Worm (Caenorhabditis elegans): ENCODE measurements around the gene B0250.5.

Gene B0250.5

ce11 chrV:20485285-20485684 lies 8.4 kb upstream of the B0250.5 start, which contains the start of gene dhcr-7:
dhcr-7 (minus strand) TSS chrV:20485385.
- TF ChIP-seq ets-7 (tag; optimal IDR thresholded peaks at IDR 0.05) (no peak), tbx-37 (GFP tag; conservative IDR thresholded peaks at IDR 0.05) (no peak), F13C5.2 (tag; optimal IDR thresholded peaks at IDR 0.05) (no peak), hmbx-1 (tag; optimal IDR thresholded peaks at IDR 0.05) (no peak), tbx-11 (GFP tag; IDR thresholded peaks at IDR 0.05) (no peak), hmg-4 (GFP tag; optimal IDR thresholded peaks at IDR 0.05) (no peak), ama-1 (optimal IDR thresholded peaks at IDR 0.05) (no peak), flt-1 (GFP tag; IDR thresholded peaks at IDR 0.05) (no peak), scrt-1 (GFP tag; IDR thresholded peaks at IDR 0.05) (no peak), pes-1 (GFP tag; IDR thresholded peaks at IDR 0.05) (no peak), ceh-13 (GFP tag; optimal IDR thresholded peaks at IDR 0.05) (no peak), aly-1 (tag; optimal IDR thresholded peaks at IDR 0.05) (no peak), B0310.2 (tag; optimal IDR thresholded peaks at IDR 0.05) (no peak)

DNA sequence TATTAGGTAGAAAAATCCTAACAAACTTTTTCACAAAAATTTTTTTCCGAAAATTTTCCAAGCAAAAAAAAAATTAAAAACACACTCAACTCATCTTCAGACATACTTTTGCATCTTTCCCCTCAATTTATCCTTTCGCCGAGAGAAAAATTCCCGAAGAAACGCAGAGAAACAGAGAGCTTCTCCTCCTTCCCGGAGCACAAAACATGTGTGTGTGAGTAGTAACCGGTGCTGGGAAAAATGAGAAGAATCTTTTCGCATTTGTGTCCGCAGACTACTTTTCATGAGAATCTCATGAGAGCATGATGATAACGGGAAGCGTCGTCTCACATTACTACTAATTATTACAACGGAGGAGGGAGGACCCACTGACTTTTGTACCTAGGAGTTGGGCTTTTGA lies 7.2 kb upstream of the B0250.5 start:
- TF ChIP-seq scrt-1 (GFP tag; IDR thresholded peaks at IDR 0.05) (no peak), hmg-4 (GFP tag; optimal IDR thresholded peaks at IDR 0.05) (no peak), ama-1 (optimal IDR thresholded peaks at IDR 0.05) (no peak), flt-1 (GFP tag; IDR thresholded peaks at IDR 0.05) (no peak), F13C5.2 (tag; optimal IDR thresholded peaks at IDR 0.05) (no peak), tbx-37 (GFP tag; conservative IDR thresholded peaks at IDR 0.05) (no peak), B0310.2 (tag; optimal IDR thresholded peaks at IDR 0.05) (no peak), tbx-11 (GFP tag; IDR thresholded peaks at IDR 0.05) (no peak), hmbx-1 (tag; optimal IDR thresholded peaks at IDR 0.05) (no peak), aly-1 (tag; optimal IDR thresholded peaks at IDR 0.05) (no peak)

ce11 chrV:20489102-20489501 lies 4.6 kb upstream of the B0250.5 start, which contains the start of gene srbc-78:
srbc-78 (minus strand) TSS chrV:20489202.
- no peak for TF ChIP-seq ceh-36 (tag; optimal IDR thresholded peaks at IDR 0.05)
- TF ChIP-seq ceh-13 (GFP tag; optimal IDR thresholded peaks at IDR 0.05): no peak
- no peak for TF ChIP-seq hmg-4 (GFP tag; optimal IDR thresholded peaks at IDR 0.05)
- TF ChIP-seq flt-1 (GFP tag; IDR thresholded peaks at IDR 0.05): no peak
- TF ChIP-seq tra-4 (tag; optimal IDR thresholded peaks at IDR 0.05): no peak
- no peak for TF ChIP-seq tbx-11 (GFP tag; IDR thresholded peaks at IDR 0.05)
- TF ChIP-seq sea-1 (GFP tag; conservative IDR thresholded peaks at IDR 0.05): no peak
- TF ChIP-seq tbx-37 (GFP tag; conservative IDR thresholded peaks at IDR 0.05): no peak
- TF ChIP-seq ets-7 (tag; optimal IDR thresholded peaks at IDR 0.05): no peak
- no peak for TF ChIP-seq ama-1 (optimal IDR thresholded peaks at IDR 0.05)
- no peak for TF ChIP-seq B0310.2 (tag; optimal IDR thresholded peaks at IDR 0.05)
- TF ChIP-seq hnd-1 (tag; optimal IDR thresholded peaks at IDR 0.05): no peak
- TF ChIP-seq F13C5.2 (tag; optimal IDR thresholded peaks at IDR 0.05): no peak
- no peak for TF ChIP-seq scrt-1 (GFP tag; IDR thresholded peaks at IDR 0.05)
- TF ChIP-seq aly-1 (tag; optimal IDR thresholded peaks at IDR 0.05): no peak
- TF ChIP-seq hmbx-1 (tag; optimal IDR thresholded peaks at IDR 0.05): no peak
- no peak for TF ChIP-seq pes-1 (GFP tag; IDR thresholded peaks at IDR 0.05)

- no peak for TF ChIP-seq hmbx-1 (tag; optimal IDR thresholded peaks at IDR 0.05)
- TF ChIP-seq flt-1 (GFP tag; IDR thresholded peaks at IDR 0.05): no peak
- TF ChIP-seq tbx-37 (GFP tag; conservative IDR thresholded peaks at IDR 0.05): no peak
- no peak for TF ChIP-seq B0310.2 (tag; optimal IDR thresholded peaks at IDR 0.05)
- TF ChIP-seq aly-1 (tag; optimal IDR thresholded peaks at IDR 0.05): no peak
- no peak for TF ChIP-seq scrt-1 (GFP tag; IDR thresholded peaks at IDR 0.05)
- no peak for TF ChIP-seq tbx-11 (GFP tag; IDR thresholded peaks at IDR 0.05)
- no peak for TF ChIP-seq hmg-4 (GFP tag; optimal IDR thresholded peaks at IDR 0.05)
- TF ChIP-seq ceh-13 (GFP tag; optimal IDR thresholded peaks at IDR 0.05): no peak
- no peak for TF ChIP-seq ama-1 (optimal IDR thresholded peaks at IDR 0.05)
- no peak for TF ChIP-seq tra-4 (tag; optimal IDR thresholded peaks at IDR 0.05)
- TF ChIP-seq ceh-36 (tag; optimal IDR thresholded peaks at IDR 0.05): no peak
- no peak for TF ChIP-seq pes-1 (GFP tag; IDR thresholded peaks at IDR 0.05)
- TF ChIP-seq ets-7 (tag; optimal IDR thresholded peaks at IDR 0.05): no peak
- no peak for TF ChIP-seq F13C5.2 (tag; optimal IDR thresholded peaks at IDR 0.05)
- TF ChIP-seq sea-1 (GFP tag; conservative IDR thresholded peaks at IDR 0.05): no peak
- no peak for TF ChIP-seq hnd-1 (tag; optimal IDR thresholded peaks at IDR 0.05)
Observed at ce11 chrV:20492385-20492784, 1.3 kb upstream of the B0250.5 start, which contains the start of gene srbc-79. srbc-79 (minus strand) TSS chrV:20492485.

DNA sequence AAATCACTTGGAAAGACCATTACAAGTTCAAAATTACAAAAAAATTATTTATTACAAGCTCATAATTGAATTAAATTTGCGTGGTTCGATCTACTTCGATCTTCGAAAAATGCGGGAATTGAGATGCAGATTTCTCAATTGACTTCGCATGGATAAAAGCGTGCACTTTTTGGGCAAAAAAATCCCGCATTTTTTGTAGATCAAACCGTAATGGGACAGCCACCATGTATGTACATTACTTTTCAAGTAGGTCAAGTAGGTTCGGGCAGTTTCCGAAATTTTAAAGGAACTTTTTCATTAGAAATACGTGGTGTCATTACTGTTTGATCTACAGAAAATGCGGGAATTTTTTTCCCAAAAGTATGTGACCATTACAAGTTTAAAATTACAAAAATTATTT lies 3.8 kb downstream of the B0250.5 start:
- TF ChIP-seq F13C5.2 (tag; optimal IDR thresholded peaks at IDR 0.05): no peak
- TF ChIP-seq aly-1 (tag; optimal IDR thresholded peaks at IDR 0.05): no peak
- TF ChIP-seq ceh-13 (GFP tag; optimal IDR thresholded peaks at IDR 0.05): no peak
- TF ChIP-seq tbx-11 (GFP tag; IDR thresholded peaks at IDR 0.05): no peak
- TF ChIP-seq flt-1 (GFP tag; IDR thresholded peaks at IDR 0.05): no peak
- no peak for TF ChIP-seq tbx-37 (GFP tag; conservative IDR thresholded peaks at IDR 0.05)
- TF ChIP-seq scrt-1 (GFP tag; IDR thresholded peaks at IDR 0.05): no peak
- TF ChIP-seq hnd-1 (tag; optimal IDR thresholded peaks at IDR 0.05): no peak
- TF ChIP-seq B0310.2 (tag; optimal IDR thresholded peaks at IDR 0.05): no peak
- no peak for TF ChIP-seq tra-4 (tag; optimal IDR thresholded peaks at IDR 0.05)
- TF ChIP-seq hmbx-1 (tag; optimal IDR thresholded peaks at IDR 0.05): no peak
- no peak for TF ChIP-seq pes-1 (GFP tag; IDR thresholded peaks at IDR 0.05)

- no peak for TF ChIP-seq aly-1 (tag; optimal IDR thresholded peaks at IDR 0.05)
- TF ChIP-seq hmg-4 (GFP tag; optimal IDR thresholded peaks at IDR 0.05): no peak
- TF ChIP-seq hnd-1 (tag; optimal IDR thresholded peaks at IDR 0.05): no peak
- no peak for TF ChIP-seq ets-7 (tag; optimal IDR thresholded peaks at IDR 0.05)
- TF ChIP-seq sea-1 (GFP tag; conservative IDR thresholded peaks at IDR 0.05): no peak
- no peak for TF ChIP-seq tbx-37 (GFP tag; conservative IDR thresholded peaks at IDR 0.05)
- TF ChIP-seq pes-1 (GFP tag; IDR thresholded peaks at IDR 0.05): no peak
- TF ChIP-seq tra-4 (tag; optimal IDR thresholded peaks at IDR 0.05): no peak
- no peak for TF ChIP-seq scrt-1 (GFP tag; IDR thresholded peaks at IDR 0.05)
- TF ChIP-seq hmbx-1 (tag; optimal IDR thresholded peaks at IDR 0.05): no peak
Observed at ce11 chrV:20498980-20499379, 5.3 kb downstream of the B0250.5 start, which contains the start of gene dct-16. dct-16 (minus strand) TSS chrV:20499057.

- TF ChIP-seq scrt-1 (GFP tag; IDR thresholded peaks at IDR 0.05): no peak
- TF ChIP-seq B0310.2 (tag; optimal IDR thresholded peaks at IDR 0.05): no peak
- no peak for TF ChIP-seq sea-1 (GFP tag; conservative IDR thresholded peaks at IDR 0.05)
- TF ChIP-seq tbx-37 (GFP tag; conservative IDR thresholded peaks at IDR 0.05): no peak
- TF ChIP-seq hnd-1 (tag; optimal IDR thresholded peaks at IDR 0.05): no peak
- no peak for TF ChIP-seq aly-1 (tag; optimal IDR thresholded peaks at IDR 0.05)
- TF ChIP-seq pes-1 (GFP tag; IDR thresholded peaks at IDR 0.05): no peak
- no peak for TF ChIP-seq hmg-4 (GFP tag; optimal IDR thresholded peaks at IDR 0.05)
- no peak for TF ChIP-seq ets-7 (tag; optimal IDR thresholded peaks at IDR 0.05)
- no peak for TF ChIP-seq tra-4 (tag; optimal IDR thresholded peaks at IDR 0.05)
- no peak for TF ChIP-seq hmbx-1 (tag; optimal IDR thresholded peaks at IDR 0.05)
- TF ChIP-seq flt-1 (GFP tag; IDR thresholded peaks at IDR 0.05): no peak
- no peak for TF ChIP-seq F13C5.2 (tag; optimal IDR thresholded peaks at IDR 0.05)
- TF ChIP-seq tbx-11 (GFP tag; IDR thresholded peaks at IDR 0.05): no peak
- no peak for TF ChIP-seq ama-1 (optimal IDR thresholded peaks at IDR 0.05)
- no peak for TF ChIP-seq ceh-13 (GFP tag; optimal IDR thresholded peaks at IDR 0.05)
Observed at ce11 chrV:20499642-20500041, 5.9 kb downstream of the B0250.5 start.
